Worm (Caenorhabditis elegans) whole organism, L4 larva: ENCODE results near the gene T19B10.2.

Source experiments
- F37D6.2 ChIP-seq: sonication (generic microtip); optimal IDR thresholded peaks from 2 replicates; lab custom pipeline; 2016; ENCODE audit warnings: mild to moderate bottlenecking, missing genetic modification characterization, missing compliant biosample characterization
- nhr-11 ChIP-seq: fragments of 150-350 bp; optimal IDR thresholded peaks from 2 replicates; lab custom pipeline; 2014; ENCODE audit warnings: missing biosample characterization, missing genetic modification characterization
- nhr-28 ChIP-seq: fragments of 150-350 bp; optimal IDR thresholded peaks from 2 replicates; lab custom pipeline; 2014; ENCODE audit warnings: missing biosample characterization, missing genetic modification characterization
- unc-130 ChIP-seq: sonication (generic microtip); optimal IDR thresholded peaks from 2 replicates; lab custom pipeline; 2016; ENCODE audit warnings: missing genetic modification reagents, missing genetic modification characterization, missing compliant biosample characterization

- TF ChIP-seq nhr-11 (tag; lab: Kevin White, UChicago) (no peak), F37D6.2 (tag; lab: Kevin White, UChicago) (no peak), unc-130 (GFP tag; lab: Kevin White, UChicago) (no peak), nhr-28 (no peak)
These were observed 16.6 kb upstream of the T19B10.2 start for ce11 chrV:11204452-11204851.
